Fruit fly (Drosophila melanogaster): ENCODE measurements around the gene Sf3b5.

The Sf3b5 gene

DNA sequence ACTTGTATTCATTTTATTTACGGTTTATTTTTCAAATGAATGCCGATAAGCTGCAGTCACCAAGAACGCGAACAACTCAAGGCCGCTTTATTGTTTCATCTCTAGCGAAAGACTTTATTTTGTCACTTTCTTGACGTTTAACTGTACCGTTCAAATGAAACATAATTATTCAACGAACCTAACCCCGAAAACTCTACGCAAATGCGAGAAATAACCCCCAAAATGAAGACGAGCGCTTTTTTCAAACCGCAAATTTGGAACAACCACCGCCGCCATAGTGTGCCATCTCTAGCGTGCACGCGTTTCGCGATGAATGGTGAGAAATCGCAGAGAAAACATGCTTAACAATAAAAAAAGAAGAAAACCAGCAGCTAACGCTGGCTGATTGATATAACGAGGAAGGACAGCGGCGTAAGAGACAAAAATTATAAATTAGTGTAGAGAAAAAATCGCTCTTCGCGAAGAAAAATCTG lies 30.5 kb downstream of the Sf3b5 start, which contains the start of gene CG11970 (continued):
- no peak for TF ChIP-seq org-1 (GFP tag; optimal IDR thresholded peaks at IDR 0.05)
- no peak for TF ChIP-seq Hmr (GFP tag; optimal IDR thresholded peaks at IDR 0.05)
- TF ChIP-seq CG9817 (tag; optimal IDR thresholded peaks at IDR 0.05): peak; percentile 49
- TF ChIP-seq CG30403 (GFP tag; optimal IDR thresholded peaks at IDR 0.05): peak; percentile 67
- no peak for TF ChIP-seq ham (GFP tag; IDR thresholded peaks at IDR 0.05)
- peak; percentile 11 for TF ChIP-seq Lhr (GFP tag; optimal IDR thresholded peaks at IDR 0.05)
- TF ChIP-seq Spps (tag; optimal IDR thresholded peaks at IDR 0.05): no peak
- TF ChIP-seq CHES-1-like (GFP tag; optimal IDR thresholded peaks at IDR 0.05): peak; percentile 35
- no peak for TF ChIP-seq Oaz (GFP tag; IDR thresholded peaks at IDR 0.05)
- TF ChIP-seq CG18476 (GFP tag; optimal IDR thresholded peaks at IDR 0.05): no peak
- TF ChIP-seq CG34422 (GFP tag; IDR thresholded peaks at IDR 0.05): 0 out of 3 replicates have a peak, but pooled peaks have one; percentile 48
- TF ChIP-seq Ets97D (GFP tag; optimal IDR thresholded peaks at IDR 0.05): peak; percentile 28
- no peak for TF ChIP-seq zen (tag; optimal IDR thresholded peaks at IDR 0.05)
- TF ChIP-seq Oli (tag; optimal IDR thresholded peaks at IDR 0.05): no peak
- no peak for TF ChIP-seq cwo (GFP tag; optimal IDR thresholded peaks at IDR 0.05)
- TF ChIP-seq Adf1 (GFP tag; IDR thresholded peaks at IDR 0.05): no peak
- no peak for TF ChIP-seq chm (GFP tag; IDR thresholded peaks at IDR 0.05)
- peak; percentile 21 for TF ChIP-seq pum (GFP tag; optimal IDR thresholded peaks at IDR 0.05)
- no peak for TF ChIP-seq tio (GFP tag; optimal IDR thresholded peaks at IDR 0.05)
- TF ChIP-seq CG11456 (GFP tag; IDR thresholded peaks at IDR 0.05): no peak
- TF ChIP-seq prd (optimal IDR thresholded peaks at IDR 0.05): no peak
- TF ChIP-seq prd (GFP tag; IDR thresholded peaks at IDR 0.05): peak; percentile 57; the same call in 2 of the 3 replicates
- TF ChIP-seq her (GFP tag; optimal IDR thresholded peaks at IDR 0.05): peak; percentile 90
- TF ChIP-seq CG4707 (GFP tag; optimal IDR thresholded peaks at IDR 0.05): no peak
- TF ChIP-seq CG4424 (GFP tag; optimal IDR thresholded peaks at IDR 0.05): peak; percentile 20
- TF ChIP-seq CG15479 (GFP tag; optimal IDR thresholded peaks at IDR 0.05): no peak
- peak; percentile 49 for TF ChIP-seq CG9727 (GFP tag; optimal IDR thresholded peaks at IDR 0.05)
- peak; percentile 26 for TF ChIP-seq CG17829 (tag; optimal IDR thresholded peaks at IDR 0.05)
- peak; percentile 5 for TF ChIP-seq CG34376 (GFP tag; optimal IDR thresholded peaks at IDR 0.05)
- no peak for TF ChIP-seq br (optimal IDR thresholded peaks at IDR 0.05)
- TF ChIP-seq maf-S (GFP tag; optimal IDR thresholded peaks at IDR 0.05): no peak
- 0 out of 3 replicates have a peak, but pooled peaks have one; percentile 30 for TF ChIP-seq CG2889 (GFP tag; IDR thresholded peaks at IDR 0.05)
- TF ChIP-seq Stat92E (GFP tag; optimal IDR thresholded peaks at IDR 0.05): no peak
- peak; percentile 9; the same call in 1 of the 2 replicates for TF ChIP-seq lmd (GFP tag; IDR thresholded peaks at IDR 0.05)
- TF ChIP-seq CG4360 (GFP tag; IDR thresholded peaks at IDR 0.05): no peak
- TF ChIP-seq E2f2 (GFP tag; IDR thresholded peaks at IDR 0.05): peak; percentile 86
- no peak for TF ChIP-seq gce (GFP tag; IDR thresholded peaks at IDR 0.05)
- no peak for TF ChIP-seq Elba2 (GFP tag; optimal IDR thresholded peaks at IDR 0.05)
- TF ChIP-seq CG2129 (GFP tag; IDR thresholded peaks at IDR 0.05; ENCODE audit: partially characterized antibody): 0 out of 2 replicates have a peak, but pooled peaks have one; percentile 10
- no peak for TF ChIP-seq CG7839 (tag; optimal IDR thresholded peaks at IDR 0.05)
- no peak for TF ChIP-seq disco-r (GFP tag; optimal IDR thresholded peaks at IDR 0.05)
- no peak for TF ChIP-seq tna (GFP tag; IDR thresholded peaks at IDR 0.05; ENCODE audit: partially characterized antibody)
- no peak for TF ChIP-seq D19B (GFP tag; optimal IDR thresholded peaks at IDR 0.05)
- TF ChIP-seq bigmax (GFP tag; optimal IDR thresholded peaks at IDR 0.05): peak; percentile 91
- TF ChIP-seq CG3407 (GFP tag; optimal IDR thresholded peaks at IDR 0.05): no peak
- no peak for TF ChIP-seq HHEX (GFP tag; optimal IDR thresholded peaks at IDR 0.05)
- peak; percentile 65 for TF ChIP-seq zfh2 (GFP tag; optimal IDR thresholded peaks at IDR 0.05)
- no peak for TF ChIP-seq Rx (GFP tag; IDR thresholded peaks at IDR 0.05)
- peak; percentile 40 for TF ChIP-seq CG2712 (tag; optimal IDR thresholded peaks at IDR 0.05)
- TF ChIP-seq Xbp1 (GFP tag; optimal IDR thresholded peaks at IDR 0.05): peak; percentile 9
- TF ChIP-seq CG8388 (GFP tag; optimal IDR thresholded peaks at IDR 0.05): peak; percentile 8

Data from whole organism, embryonic.